Worm (Caenorhabditis elegans) whole organism, L4 larva: ENCODE data around the gene eif-2D.

Source experiments
- F10B5.3 ChIP-seq: sonication (generic microtip); optimal IDR thresholded peaks from 2 replicates; lab custom pipeline; 2016; ENCODE audit warnings: mild to moderate bottlenecking, missing genetic modification characterization, missing compliant biosample characterization
- F26F4.8 ChIP-seq: fragments of 200-800 bp; sonication (Bioruptor generic); conservative IDR thresholded peaks from 2 replicates; pipeline ENCODE4 v1.3.6; 2022; ENCODE audit warnings: missing genetic modification characterization, missing compliant biosample characterization
- F49E8.2 ChIP-seq: sonication (generic microtip); optimal IDR thresholded peaks from 2 replicates; lab custom pipeline; 2016; ENCODE audit warnings: missing compliant biosample characterization, mild to moderate bottlenecking, missing genetic modification characterization, borderline replicate concordance
- Y5F2A.4 ChIP-seq: fragments of 200-800 bp; sonication (Bioruptor generic); optimal IDR thresholded peaks from 2 replicates; lab custom pipeline; 2018; ENCODE audit warnings: mild to moderate bottlenecking, missing genetic modification characterization, missing compliant biosample characterization
- aha-1 ChIP-seq: fragments of 150-350 bp; peaks from one replicate; lab custom pipeline; 2014; ENCODE audit warnings: missing biosample characterization, missing genetic modification characterization
- aly-2 ChIP-seq: sonication (generic microtip); optimal IDR thresholded peaks from 2 replicates; lab custom pipeline; 2018; ENCODE audit warnings: missing biosample characterization, missing genetic modification characterization
- ama-1 ChIP-seq: fragments of 150-350 bp; optimal IDR thresholded peaks from 2 replicates; lab custom pipeline; 2014; ENCODE audit warnings: inconsistent platforms, mixed read lengths
- ceh-44 ChIP-seq: fragments of 200-800 bp; sonication (Bioruptor generic); IDR thresholded peaks from 2 replicates; pipeline ENCODE4 v1.3.6; 2022; ENCODE audit warnings: missing genetic modification reagents, missing genetic modification characterization, missing compliant biosample characterization
- ctbp-1 ChIP-seq: fragments of 200-800 bp; sonication (Bioruptor generic); IDR thresholded peaks from 2 replicates; pipeline ENCODE4 v1.3.6; 2022; ENCODE audit warnings: missing genetic modification reagents, missing genetic modification characterization, missing compliant biosample characterization
- daf-12 ChIP-seq: fragments of 150-350 bp; optimal IDR thresholded peaks from 2 replicates; lab custom pipeline; 2014; ENCODE audit warnings: missing biosample characterization, missing genetic modification reagents, missing genetic modification characterization
- daf-19 ChIP-seq: fragments of 200-800 bp; sonication (Bioruptor generic); conservative IDR thresholded peaks from 2 replicates; pipeline ENCODE4 v1.3.6; 2022; ENCODE audit warnings: missing genetic modification characterization, missing compliant biosample characterization
- dmd-6 ChIP-seq: fragments of 200-800 bp; sonication (Bioruptor generic); IDR thresholded peaks from 2 replicates; pipeline ENCODE4 v1.3.6; 2022; ENCODE audit warnings: missing genetic modification reagents, missing genetic modification characterization, missing compliant biosample characterization
- dmd-9 ChIP-seq: fragments of 200-800 bp; sonication (Bioruptor generic); IDR thresholded peaks from 2 replicates; pipeline ENCODE4 v1.3.6; 2022; ENCODE audit warnings: missing genetic modification reagents, missing genetic modification characterization, missing compliant biosample characterization
- dve-1 ChIP-seq: sonication (generic microtip); optimal IDR thresholded peaks from 2 replicates; lab custom pipeline; 2017; ENCODE audit warnings: antibody characterized with exemption, mild to moderate bottlenecking, missing genetic modification characterization, missing compliant biosample characterization; ENCODE audit not compliant: insufficient read depth
- hlh-30 ChIP-seq: sonication (generic microtip); optimal IDR thresholded peaks from 2 replicates; lab custom pipeline; 2017; ENCODE audit warnings: antibody characterized with exemption, mild to moderate bottlenecking, missing genetic modification characterization, missing compliant biosample characterization; ENCODE audit not compliant: insufficient read depth
- hmg-1.1 ChIP-seq: fragments of 200-800 bp; sonication (Bioruptor generic); IDR thresholded peaks from 2 replicates; pipeline ENCODE4 v1.3.6; 2022; ENCODE audit warnings: missing genetic modification reagents, missing genetic modification characterization, missing compliant biosample characterization
- lim-7 ChIP-seq: fragments of 200-800 bp; sonication (Bioruptor generic); IDR thresholded peaks from 2 replicates; pipeline ENCODE4 v1.3.6; 2022; ENCODE audit warnings: missing genetic modification characterization, missing compliant biosample characterization
- lin-13 ChIP-seq: fragments of 150-350 bp; optimal IDR thresholded peaks from 2 replicates; lab custom pipeline; 2014; ENCODE audit warnings: missing biosample characterization, missing genetic modification reagents, missing genetic modification characterization
- lin-29 ChIP-seq: fragments of 200-800 bp; sonication (Bioruptor generic); IDR thresholded peaks from 2 replicates; pipeline ENCODE4 v1.3.6; 2022; ENCODE audit warnings: missing genetic modification reagents, missing genetic modification characterization, missing compliant biosample characterization
- lin-39 ChIP-seq: fragments of 150-350 bp; optimal IDR thresholded peaks from 2 replicates; lab custom pipeline; 2014; ENCODE audit warnings: missing biosample characterization, missing genetic modification reagents, missing genetic modification characterization
- lir-3 ChIP-seq: sonication (generic microtip); optimal IDR thresholded peaks from 2 replicates; lab custom pipeline; 2016; ENCODE audit warnings: mild to moderate bottlenecking, missing genetic modification characterization, missing compliant biosample characterization
- lsy-2 ChIP-seq, 2 experiments: fragments of 150-350 bp in 1 of 2; sonication (generic microtip) in 1 of 2; optimal IDR thresholded peaks; 2 replicates each; lab custom pipeline; 2014 to 2017; ENCODE audit warnings: missing biosample characterization in 2 of 2, missing genetic modification characterization in 2 of 2
- madf-5 ChIP-seq, 2 experiments: fragments of 200-800 bp; sonication (Bioruptor generic); IDR thresholded peaks; 2 replicates each; pipeline ENCODE4 v1.3.6; 2022; ENCODE audit warnings: missing compliant biosample characterization in 2 of 2, missing genetic modification characterization in 2 of 2
- mdt-29 ChIP-seq: fragments of 200-800 bp; sonication (Bioruptor generic); IDR thresholded peaks from 2 replicates; pipeline ENCODE4 v1.3.6; 2022; ENCODE audit warnings: missing genetic modification reagents, missing genetic modification characterization, missing compliant biosample characterization
- mep-1 ChIP-seq: fragments of 150-350 bp; sonication (generic microtip); optimal IDR thresholded peaks from 3 replicates; lab custom pipeline; 2014; ENCODE audit warnings: missing biosample characterization, missing genetic modification characterization
- mes-2 ChIP-seq: sonication (generic microtip); optimal IDR thresholded peaks from 2 replicates; lab custom pipeline; 2016; ENCODE audit warnings: missing genotype, mild to moderate bottlenecking, missing genetic modification characterization, missing compliant biosample characterization; ENCODE audit not compliant: poor library complexity, severe bottlenecking
- mxl-3 ChIP-seq: fragments of 200-800 bp; sonication (Bioruptor generic); optimal IDR thresholded peaks from 2 replicates; lab custom pipeline; 2018; ENCODE audit warnings: mild to moderate bottlenecking, missing genetic modification characterization, missing compliant biosample characterization
- nhr-10 ChIP-seq: fragments of 150-350 bp; optimal IDR thresholded peaks from 2 replicates; lab custom pipeline; 2014; ENCODE audit warnings: missing biosample characterization, missing genetic modification characterization
- nhr-111 ChIP-seq: fragments of 200-800 bp; sonication (Bioruptor generic); optimal IDR thresholded peaks from 2 replicates; lab custom pipeline; 2018; ENCODE audit warnings: mild to moderate bottlenecking, missing genetic modification characterization, missing compliant biosample characterization
- nhr-28 ChIP-seq: fragments of 150-350 bp; optimal IDR thresholded peaks from 2 replicates; lab custom pipeline; 2014; ENCODE audit warnings: missing biosample characterization, missing genetic modification characterization
- nhr-41 ChIP-seq: fragments of 200-800 bp; sonication (Bioruptor generic); IDR thresholded peaks from 2 replicates; pipeline ENCODE4 v1.3.6; 2022; ENCODE audit warnings: missing genetic modification reagents, missing genetic modification characterization, missing compliant biosample characterization
- nhr-48 ChIP-seq: sonication (generic microtip); optimal IDR thresholded peaks from 2 replicates; lab custom pipeline; 2016; ENCODE audit warnings: mild to moderate bottlenecking, missing genetic modification characterization, missing compliant biosample characterization
- nhr-6 ChIP-seq: fragments of 150-350 bp; optimal IDR thresholded peaks from 2 replicates; lab custom pipeline; 2014; ENCODE audit warnings: missing biosample characterization, missing genetic modification characterization
- pqm-1 ChIP-seq: sonication (generic microtip); optimal IDR thresholded peaks from 2 replicates; lab custom pipeline; 2017; ENCODE audit warnings: missing biosample characterization, missing genetic modification characterization
- set-16 ChIP-seq: fragments of 200-800 bp; sonication (Bioruptor generic); IDR thresholded peaks from 2 replicates; pipeline ENCODE4 v1.3.6; 2022; ENCODE audit warnings: missing genetic modification reagents, missing genetic modification characterization, missing compliant biosample characterization
- skn-1 ChIP-seq: fragments of 150-350 bp; optimal IDR thresholded peaks from 2 replicates; lab custom pipeline; 2014; ENCODE audit warnings: missing biosample characterization, missing genetic modification characterization
- snpc-1.2 ChIP-seq: fragments of 200-800 bp; sonication (Bioruptor generic); IDR thresholded peaks from 2 replicates; pipeline ENCODE4 v1.3.6; 2022; ENCODE audit warnings: missing genetic modification reagents, missing genetic modification characterization, missing compliant biosample characterization
- snpc-4 ChIP-seq: fragments of 150-350 bp; optimal IDR thresholded peaks from 2 replicates; lab custom pipeline; 2014; ENCODE audit warnings: missing biosample characterization, missing genetic modification characterization
- spr-1 ChIP-seq: sonication (generic microtip); optimal IDR thresholded peaks from 2 replicates; lab custom pipeline; 2016; ENCODE audit warnings: mild to moderate bottlenecking, missing genetic modification characterization, missing compliant biosample characterization
- tra-1 ChIP-seq: fragments of 200-800 bp; sonication (Bioruptor generic); IDR thresholded peaks from 2 replicates; pipeline ENCODE4 v1.3.6; 2022; ENCODE audit warnings: missing genetic modification reagents, missing genetic modification characterization, missing compliant biosample characterization
- unc-39 ChIP-seq: sonication (generic microtip); optimal IDR thresholded peaks from 2 replicates; lab custom pipeline; 2017; ENCODE audit warnings: missing biosample characterization, missing genetic modification characterization
- unc-62 ChIP-seq, 3 experiments: fragments of 150-350 bp in 1 of 3; sonication (generic microtip); optimal IDR thresholded peaks in 2 of 3; peaks in 1 of 3; 1 replicate in 1 of 3; 2 replicates in 2 of 3; lab custom pipeline; 2014 to 2017; ENCODE audit warnings: missing biosample characterization in 3 of 3, missing genetic modification characterization in 3 of 3, missing genetic modification reagents in 3 of 3, missing genotype in 1 of 3
- vab-7 ChIP-seq: fragments of 200-800 bp; sonication (Bioruptor generic); IDR thresholded peaks from 2 replicates; pipeline ENCODE4 v1.3.6; 2022; ENCODE audit warnings: missing genetic modification reagents, missing genetic modification characterization, missing compliant biosample characterization
- zag-1 ChIP-seq: fragments of 150-350 bp; optimal IDR thresholded peaks from 2 replicates; lab custom pipeline; 2014; ENCODE audit warnings: missing biosample characterization, missing genetic modification characterization
- zfp-2 ChIP-seq: sonication (generic microtip); optimal IDR thresholded peaks from 2 replicates; lab custom pipeline; 2016; ENCODE audit warnings: mild to moderate bottlenecking, missing genetic modification characterization, missing compliant biosample characterization

Gene eif-2D

ce11 chrII:5642110-5642509 is 49.4 kb upstream of the eif-2D start:
- TF ChIP-seq aha-1 (tag; lab: Kevin White, UChicago) (peak; percentile 95), set-16 (0 out of 2 replicates have a peak, but pooled peaks have one; percentile 16), nhr-6 (tag; lab: Kevin White, UChicago) (no peak)

- no peak for TF ChIP-seq F26F4.8
- no peak for TF ChIP-seq pqm-1 (tag; lab: Kevin White, UChicago)
- TF ChIP-seq ctbp-1: no peak
- TF ChIP-seq spr-1 (tag; lab: Kevin White, UChicago): no peak
- TF ChIP-seq zag-1 (tag; lab: Kevin White, UChicago): no peak
- no peak for TF ChIP-seq F10B5.3
- TF ChIP-seq ceh-44 (GFP tag; lab: Robert Waterston, UW): no peak
- no peak for TF ChIP-seq dmd-6
- TF ChIP-seq Y5F2A.4 (GFP tag; lab: Kevin White, UChicago): no peak
- no peak for TF ChIP-seq lin-13 (GFP tag; lab: Kevin White, UChicago)
- no peak for TF ChIP-seq nhr-48 (tag; lab: Kevin White, UChicago)
- TF ChIP-seq dmd-9: no peak
- no peak for TF ChIP-seq lsy-2 (tag; optimal IDR thresholded peaks at IDR 0.05; lab: Kevin White, UChicago)
- TF ChIP-seq lin-29 (GFP tag; lab: Robert Waterston, UW): no peak
- no peak for TF ChIP-seq lir-3
- no peak for TF ChIP-seq daf-12 (tag; lab: Kevin White, UChicago)
These were observed 44.6 kb upstream of the eif-2D start, which contains the start of gene F59E12.9 for ce11 chrII:5646942-5647341. F59E12.9 (minus strand) TSS chrII:5647042.

ce11 chrII:5648272-5648671 is 43.2 kb upstream of the eif-2D start, which contains the start of gene ddl-1:
ddl-1 (minus strand) TSS chrII:5648372.
- TF ChIP-seq tra-1: no peak
- TF ChIP-seq unc-62 (GFP tag; optimal IDR thresholded peaks at IDR 0.05 in 1 of 2; lab: Kevin White, UChicago): no peak
- TF ChIP-seq unc-62 (tag; optimal IDR thresholded peaks at IDR 0.05; lab: Kevin White, UChicago): no peak
- no peak for TF ChIP-seq F49E8.2 (tag; lab: Kevin White, UChicago)
- no peak for TF ChIP-seq dve-1 (tag; lab: Kevin White, UChicago)
- TF ChIP-seq hlh-30 (tag; lab: Kevin White, UChicago): no peak
- no peak for TF ChIP-seq nhr-10 (tag; lab: Kevin White, UChicago)
- TF ChIP-seq mdt-29 (GFP tag; lab: Robert Waterston, UW): no peak

- TF ChIP-seq snpc-1.2 (no peak), lin-13 (GFP tag; lab: Kevin White, UChicago) (no peak), skn-1 (tag; lab: Kevin White, UChicago) (no peak), snpc-4 (tag; lab: Kevin White, UChicago) (no peak), ama-1 (lab: Kevin White, UChicago) (no peak), zfp-2 (tag; lab: Kevin White, UChicago) (no peak), mep-1 (tag; lab: Kevin White, UChicago) (no peak), daf-19 (GFP tag; lab: Robert Waterston, UW) (no peak), lim-7 (GFP tag; lab: Robert Waterston, UW) (no peak), madf-5 (GFP tag; IDR thresholded peaks at IDR 0.05; lab: Robert Waterston, UW) (no peak), aly-2 (tag; lab: Kevin White, UChicago) (no peak), mes-2 (tag; lab: Kevin White, UChicago) (peak; percentile 94), nhr-6 (tag; lab: Kevin White, UChicago) (peak; percentile 77), vab-7 (no peak), unc-39 (tag; lab: Kevin White, UChicago) (no peak), nhr-28 (peak; percentile 52), daf-12 (tag; lab: Kevin White, UChicago) (no peak), lsy-2 (tag; optimal IDR thresholded peaks at IDR 0.05; lab: Kevin White, UChicago) (peak in 1 of 2 experiments; percentile 81), lin-39 (tag; lab: Kevin White, UChicago) (no peak), nhr-111 (GFP tag; lab: Kevin White, UChicago) (no peak), mxl-3 (GFP tag; lab: Kevin White, UChicago) (no peak), nhr-41 (GFP tag; lab: Robert Waterston, UW) (no peak), lin-29 (GFP tag; lab: Robert Waterston, UW) (no peak), hmg-1.1 (GFP tag; lab: Robert Waterston, UW) (peak; percentile 53)
These were observed 42.1 kb upstream of the eif-2D start, which contains the start of the genes sam-4, F59E12.17 and zyg-1 for ce11 chrII:5649236-5650004. sam-4 (minus strand) TSS chrII:5649286. F59E12.17 (minus strand) TSS chrII:5649470. zyg-1 (plus strand) TSS chrII:5649748.
